Fruit fly (Drosophila melanogaster) whole organism, adult: Measurements from ENCODE around the gene CG18585.
"Not testable (repeated sequence)": the region's sequence is repeated elsewhere in the genome, so short reads cannot be mapped to it uniquely, and the experiment has no call there.

Source experiments
- CG11617 ChIP-seq: fragments of 200-800 bp; sonication (Bioruptor generic); optimal IDR thresholded peaks from 2 replicates; lab custom pipeline; 2017; ENCODE audit warnings: mild to moderate bottlenecking, missing biosample characterization, missing genetic modification reagents, missing genetic modification characterization
- CG12768 ChIP-seq: fragments of 200-800 bp; sonication (Bioruptor generic); optimal IDR thresholded peaks from 2 replicates; lab custom pipeline; 2017; ENCODE audit warnings: missing biosample characterization, missing genetic modification characterization, mild to moderate bottlenecking, moderate library complexity, missing genetic modification reagents
- CG14711 ChIP-seq: fragments of 200-800 bp; sonication (Bioruptor generic); optimal IDR thresholded peaks from 2 replicates; lab custom pipeline; 2018; ENCODE audit warnings: missing biosample characterization, mild to moderate bottlenecking, missing genetic modification characterization, moderate library complexity
- CG1620 ChIP-seq: fragments of 200-800 bp; sonication (Bioruptor generic); optimal IDR thresholded peaks from 2 replicates; lab custom pipeline; 2016; ENCODE audit warnings: missing biosample characterization, missing genetic modification characterization
- CG33017 ChIP-seq: fragments of 200-800 bp; sonication (Bioruptor generic); optimal IDR thresholded peaks from 2 replicates; lab custom pipeline; 2018; ENCODE audit warnings: missing biosample characterization, mild to moderate bottlenecking, missing genetic modification characterization, moderate library complexity
- CG5204 ChIP-seq: fragments of 200-800 bp; sonication (Bioruptor generic); optimal IDR thresholded peaks from 2 replicates; lab custom pipeline; 2016; ENCODE audit warnings: missing biosample characterization, missing genetic modification characterization
- CG7045 ChIP-seq: fragments of 200-800 bp; sonication (Bioruptor generic); optimal IDR thresholded peaks from 2 replicates; lab custom pipeline; 2017; ENCODE audit warnings: missing biosample characterization, mild to moderate bottlenecking, missing genetic modification characterization
- CG7101 ChIP-seq: fragments of 200-800 bp; sonication (Bioruptor generic); optimal IDR thresholded peaks from 2 replicates; lab custom pipeline; 2018; ENCODE audit warnings: missing biosample characterization, mild to moderate bottlenecking, missing genetic modification characterization, moderate library complexity
- Clk ChIP-seq: fragments of 200-800 bp; sonication (Bioruptor generic); optimal IDR thresholded peaks from 2 replicates; lab custom pipeline; 2017; ENCODE audit warnings: missing biosample characterization, missing genetic modification characterization
- Crg-1 ChIP-seq: fragments of 200-800 bp; sonication (Bioruptor generic); optimal IDR thresholded peaks from 2 replicates; lab custom pipeline; 2016; ENCODE audit warnings: missing biosample characterization, missing genetic modification characterization
- Hr96 ChIP-seq: fragments of 200-800 bp; sonication (Bioruptor generic); optimal IDR thresholded peaks from 2 replicates; lab custom pipeline; 2016; ENCODE audit warnings: missing biosample characterization, missing genetic modification characterization
- Mnt ChIP-seq: fragments of 200-800 bp; sonication (Bioruptor generic); optimal IDR thresholded peaks from 2 replicates; lab custom pipeline; 2016; ENCODE audit warnings: missing biosample characterization, mild to moderate bottlenecking, missing genetic modification characterization
- bab1 ChIP-seq: fragments of 200-800 bp; sonication (Bioruptor generic); optimal IDR thresholded peaks from 3 replicates; lab custom pipeline; 2019; ENCODE audit warnings: missing biosample characterization, mild to moderate bottlenecking, missing genetic modification characterization, moderate library complexity
- cic ChIP-seq: fragments of 200-800 bp; sonication (Bioruptor generic); optimal IDR thresholded peaks from 2 replicates; lab custom pipeline; 2017; ENCODE audit warnings: missing biosample characterization, mild to moderate bottlenecking, missing genetic modification characterization, moderate library complexity
- cnc ChIP-seq, 2 experiments: fragments of >200 bp; optimal IDR thresholded peaks; 2 replicates each; lab custom pipeline; 2017
- kay ChIP-seq: fragments of 200-800 bp; sonication (Bioruptor generic); peaks from one replicate; lab custom pipeline; 2016; ENCODE audit warnings: missing biosample characterization, missing genetic modification characterization, borderline replicate concordance
- ovo ChIP-seq: fragments of 200-800 bp; sonication (Bioruptor generic); optimal IDR thresholded peaks from 2 replicates; lab custom pipeline; 2016; ENCODE audit warnings: missing biosample characterization, missing genetic modification characterization
- pad ChIP-seq: fragments of 200-800 bp; sonication (Bioruptor generic); optimal IDR thresholded peaks from 3 replicates; lab custom pipeline; 2017; ENCODE audit warnings: missing biosample characterization, missing genetic modification characterization, mild to moderate bottlenecking, moderate library complexity, missing genetic modification reagents
- tj ChIP-seq: fragments of 200-800 bp; sonication (Bioruptor generic); optimal IDR thresholded peaks from 3 replicates; lab custom pipeline; 2017; ENCODE audit warnings: missing biosample characterization, mild to moderate bottlenecking, missing genetic modification characterization, moderate library complexity
- toe ChIP-seq: fragments of 200-800 bp; sonication (Bioruptor generic); optimal IDR thresholded peaks from 2 replicates; lab custom pipeline; 2016; ENCODE audit warnings: missing biosample characterization, missing genetic modification characterization

CG18585 gene

DNA sequence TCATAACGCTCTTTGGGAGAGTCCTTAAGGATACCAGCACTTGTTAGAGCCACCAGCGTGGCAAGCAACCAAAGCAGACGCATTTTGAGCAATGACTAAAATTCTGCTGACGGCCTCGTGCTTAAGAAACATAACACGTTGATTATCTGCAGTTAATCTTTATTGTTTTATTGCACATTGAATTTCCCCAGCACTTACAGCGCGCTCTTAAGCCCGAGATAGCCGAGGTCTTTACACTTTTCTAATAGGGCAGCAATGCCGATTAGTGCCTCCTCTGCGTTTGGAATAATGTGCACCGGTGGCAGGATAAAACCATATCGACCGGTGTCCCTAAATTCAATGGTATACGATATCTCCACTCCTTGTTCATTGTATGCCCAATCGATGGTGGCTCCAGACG, at the start of gene CG18585:
Gene CG18585 (minus strand): TSS at position 101 of the 400 bp plus-strand sequence.
- no peak for TF ChIP-seq ovo
- TF ChIP-seq CG33017 (tag; lab: Kevin White, UChicago): no peak
- TF ChIP-seq pad (GFP tag; lab: Kevin White, UChicago): no peak
- no peak for TF ChIP-seq Crg-1 (GFP tag; lab: Kevin White, UChicago)
- no peak for TF ChIP-seq Mnt (GFP tag; lab: Kevin White, UChicago)
- TF ChIP-seq cic (GFP tag; lab: Kevin White, UChicago): no peak

- TF ChIP-seq CG12768, CG1620, tj (GFP tag; lab: Kevin White, UChicago): not testable (repeated sequence)
These were observed 47.8 kb upstream of the CG18585 start, which contains the start of gene CG31904 for dm6 chr2L:7738709-7739108. TSS of gene CG31904 (minus strand) at chr2L:7738809.

- not testable (repeated sequence) for TF ChIP-seq Clk; CG5204 (GFP tag; lab: Kevin White, UChicago); Hr96 (GFP tag; lab: Kevin White, UChicago)
These were observed 41.7 kb upstream of the CG18585 start, which contains the start of gene CG13796 for dm6 chr2L:7732570-7732969. TSS of gene CG13796 (minus strand) at chr2L:7732670.

- TF ChIP-seq toe (GFP tag; lab: Kevin White, UChicago): peak; percentile 6
- peak; percentile 51 for TF ChIP-seq CG7101 (tag; lab: Kevin White, UChicago)
- TF ChIP-seq CG7045 (GFP tag; lab: Kevin White, UChicago): peak; percentile 13
- no peak for TF ChIP-seq Crg-1 (GFP tag; lab: Kevin White, UChicago)
- no peak for TF ChIP-seq cnc (optimal IDR thresholded peaks at IDR 0.05; lab: Kevin White, UChicago)
- TF ChIP-seq CG11617 (GFP tag; lab: Kevin White, UChicago): peak; percentile 13
- TF ChIP-seq tj (GFP tag; lab: Kevin White, UChicago): no peak
- no peak for TF ChIP-seq Mnt (GFP tag; lab: Kevin White, UChicago)
- no peak for TF ChIP-seq ovo
- no peak for TF ChIP-seq CG5204 (GFP tag; lab: Kevin White, UChicago)
- no peak for TF ChIP-seq Clk
- peak; percentile 52 for TF ChIP-seq CG33017 (tag; lab: Kevin White, UChicago)
- no peak for TF ChIP-seq bab1
- TF ChIP-seq kay: no peak
- peak; percentile 5 for TF ChIP-seq pad (GFP tag; lab: Kevin White, UChicago)
- TF ChIP-seq Hr96 (GFP tag; lab: Kevin White, UChicago): peak; percentile 46
- no peak for TF ChIP-seq CG14711 (tag; lab: Kevin White, UChicago)
- TF ChIP-seq CG12768 (GFP tag; lab: Kevin White, UChicago): peak; percentile 54
- TF ChIP-seq cic (GFP tag; lab: Kevin White, UChicago): no peak
- TF ChIP-seq CG1620 (GFP tag; lab: Kevin White, UChicago): no peak
These were observed 35.6 kb upstream of the CG18585 start, which contains the start of gene CG13795 for dm6 chr2L:7726268-7726997. TSS of gene CG13795 (minus strand) at chr2L:7726298.

- no peak for TF ChIP-seq CG11617 (GFP tag; lab: Kevin White, UChicago)
- peak; percentile 15 for TF ChIP-seq CG33017 (tag; lab: Kevin White, UChicago)
- TF ChIP-seq kay: peak; percentile 90
- TF ChIP-seq CG7101 (tag; lab: Kevin White, UChicago): peak; percentile 21
These were observed 31.9 kb upstream of the CG18585 start, which contains the start of gene CG13794 for dm6 chr2L:7722723-7723122. TSS of gene CG13794 (minus strand) at chr2L:7722823.

dm6 chr2L:7722102-7722501, 31.2 kb upstream of the CG18585 start:
- TF ChIP-seq kay (peak; percentile 69), CG33017 (tag; lab: Kevin White, UChicago) (no peak)

DNA sequence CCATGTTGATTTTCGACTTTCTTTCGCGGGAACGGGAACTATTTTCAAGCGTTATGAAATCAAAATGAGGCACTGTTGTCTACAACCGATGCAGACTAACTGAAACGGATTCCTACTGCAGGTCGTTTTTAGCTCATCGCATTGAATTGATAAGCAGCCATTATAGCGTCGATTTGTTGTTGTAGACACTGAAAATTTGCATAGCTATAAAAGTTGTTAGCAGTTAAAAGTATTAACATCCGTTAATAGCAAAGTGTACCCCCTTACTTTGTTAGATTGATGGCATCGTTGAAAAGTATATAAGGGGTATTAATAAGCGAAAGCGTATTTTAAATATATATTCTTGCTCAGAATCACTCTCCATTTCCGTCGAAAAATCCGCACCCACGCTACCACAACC, 28.5 kb upstream of the CG18585 start, which contains the start of gene CG13793:
Gene CG13793 (minus strand): TSS at position 101 of the 400 bp plus-strand sequence.
- TF ChIP-seq toe (GFP tag; lab: Kevin White, UChicago): no peak
- no peak for TF ChIP-seq ovo
- no peak for TF ChIP-seq cic (GFP tag; lab: Kevin White, UChicago)
- peak; percentile 35 for TF ChIP-seq kay
- no peak for TF ChIP-seq CG7045 (GFP tag; lab: Kevin White, UChicago)
- TF ChIP-seq Mnt (GFP tag; lab: Kevin White, UChicago): no peak
- TF ChIP-seq CG12768 (GFP tag; lab: Kevin White, UChicago): no peak
- no peak for TF ChIP-seq pad (GFP tag; lab: Kevin White, UChicago)
- TF ChIP-seq CG7101 (tag; lab: Kevin White, UChicago): no peak
